Fruit fly (Drosophila melanogaster) Kc167 (cell line): ENCODE data around the gene CG13064.

ENCODE experiments used
- Myc ChIP-seq: fragments of >200 bp; optimal IDR thresholded peaks from 2 replicates; lab custom pipeline; 2017; ENCODE audit warnings: missing external identifiers
- insv ChIP-seq: fragments of >200 bp; optimal IDR thresholded peaks from 3 replicates; lab custom pipeline; 2018; ENCODE audit warnings: missing external identifiers
- psq ChIP-seq: fragments of >200 bp; optimal IDR thresholded peaks from 2 replicates; lab custom pipeline; 2017; ENCODE audit warnings: missing external identifiers
- ttk ChIP-seq: sonication (Bioruptor generic); optimal IDR thresholded peaks from 2 replicates; lab custom pipeline; 2017; ENCODE audit warnings: missing external identifiers

- TF ChIP-seq psq (no peak), ttk (lab: Kevin White, UChicago) (no peak), insv (no peak), Myc (lab: Kevin White, UChicago) (no peak)
Measured at dm6 chr3L:16277135-16277534, 3.1 kb upstream of the CG13064 start, which contains the start of gene CG13065.
